Fruit fly (Drosophila melanogaster): Measurements from ENCODE around the gene Sec20.

The Sec20 gene

dm6 chr3R:5862032-5862641 is 37.8 kb upstream of the Sec20 start, which contains the start of gene CG2017 (continued):
- no peak for TF ChIP-seq spab (GFP tag; optimal IDR thresholded peaks at IDR 0.05)
- TF ChIP-seq Ets21C (GFP tag; optimal IDR thresholded peaks at IDR 0.05) = peak; percentile 15
- TF ChIP-seq Hr38 (GFP tag; optimal IDR thresholded peaks at IDR 0.05) = no peak
- no peak for TF ChIP-seq Gug (GFP tag; IDR thresholded peaks at IDR 0.05)
- no peak for TF ChIP-seq Ets96B (tag; optimal IDR thresholded peaks at IDR 0.05)
- no peak for TF ChIP-seq CG6792 (GFP tag; optimal IDR thresholded peaks at IDR 0.05)
- TF ChIP-seq Eip75B (GFP tag; optimal IDR thresholded peaks at IDR 0.05) = no peak
- TF ChIP-seq Smox (GFP tag; optimal IDR thresholded peaks at IDR 0.05) = peak; percentile 27
- no peak for TF ChIP-seq CG9139 (GFP tag; optimal IDR thresholded peaks at IDR 0.05)
- peak; percentile 19 for TF ChIP-seq CG3032 (tag; optimal IDR thresholded peaks at IDR 0.05)
- TF ChIP-seq Lpt (GFP tag; optimal IDR thresholded peaks at IDR 0.05) = no peak
- TF ChIP-seq lz (GFP tag; optimal IDR thresholded peaks at IDR 0.05) = peak; percentile 42
- peak; percentile 41 for TF ChIP-seq CG31627 (GFP tag; optimal IDR thresholded peaks at IDR 0.05)
- TF ChIP-seq fkh (GFP tag; optimal IDR thresholded peaks at IDR 0.05) = no peak
- no peak for TF ChIP-seq Blimp-1 (GFP tag; optimal IDR thresholded peaks at IDR 0.05)
- peak; percentile 34; the same call in 1 of the 2 replicates for TF ChIP-seq CG15336 (GFP tag; IDR thresholded peaks at IDR 0.05)
- TF ChIP-seq salr (GFP tag; optimal IDR thresholded peaks at IDR 0.05) = no peak
- peak; percentile 54 for TF ChIP-seq cyc (GFP tag; optimal IDR thresholded peaks at IDR 0.05)
- no peak for TF ChIP-seq CG8632 (GFP tag; optimal IDR thresholded peaks at IDR 0.05)
- peak; percentile 46 for TF ChIP-seq esn (GFP tag; optimal IDR thresholded peaks at IDR 0.05)
- peak; percentile 23 for TF ChIP-seq CG34406 (GFP tag; optimal IDR thresholded peaks at IDR 0.05)
- TF ChIP-seq Sox15 (GFP tag; optimal IDR thresholded peaks at IDR 0.05) = no peak
- TF ChIP-seq svp (GFP tag) = peak; percentile 83
- peak; percentile 40 for TF ChIP-seq topi (GFP tag; optimal IDR thresholded peaks at IDR 0.05)
- TF ChIP-seq CG32006 (GFP tag; optimal IDR thresholded peaks at IDR 0.05) = no peak
- peak; percentile 4 for TF ChIP-seq net (GFP tag; optimal IDR thresholded peaks at IDR 0.05)
- no peak for TF ChIP-seq CG10669 (GFP tag; optimal IDR thresholded peaks at IDR 0.05)
- no peak for TF ChIP-seq achi (GFP tag; optimal IDR thresholded peaks at IDR 0.05)

- TF ChIP-seq CG11762 (GFP tag; optimal IDR thresholded peaks at IDR 0.05; ENCODE audit: insufficient read depth) = no peak
- TF ChIP-seq OdsH (GFP tag; optimal IDR thresholded peaks at IDR 0.05) = peak; percentile 39
- TF ChIP-seq CG10631 (GFP tag; optimal IDR thresholded peaks at IDR 0.05) = peak; percentile 59
- TF ChIP-seq svp (GFP tag) = no peak
- peak; percentile 62 for TF ChIP-seq Smox (GFP tag; optimal IDR thresholded peaks at IDR 0.05)
- peak; percentile 5 for TF ChIP-seq CG8632 (GFP tag; optimal IDR thresholded peaks at IDR 0.05)
- peak; percentile 52 for TF ChIP-seq dac (GFP tag; optimal IDR thresholded peaks at IDR 0.05)
- peak; percentile 74 for TF ChIP-seq CG32006 (GFP tag; optimal IDR thresholded peaks at IDR 0.05)
- TF ChIP-seq cyc (GFP tag; optimal IDR thresholded peaks at IDR 0.05) = peak; percentile 40
- no peak for TF ChIP-seq Sox15 (GFP tag; optimal IDR thresholded peaks at IDR 0.05)
- TF ChIP-seq topi (GFP tag; optimal IDR thresholded peaks at IDR 0.05) = peak; percentile 61
- no peak for TF ChIP-seq Sox14 (GFP tag; optimal IDR thresholded peaks at IDR 0.05)
- TF ChIP-seq Blimp-1 (GFP tag; optimal IDR thresholded peaks at IDR 0.05) = peak; percentile 74
- no peak for TF ChIP-seq Hr38 (GFP tag; optimal IDR thresholded peaks at IDR 0.05)
- TF ChIP-seq achi (GFP tag; optimal IDR thresholded peaks at IDR 0.05) = peak; percentile 30
- TF ChIP-seq Hr39 (GFP tag; optimal IDR thresholded peaks at IDR 0.05) = peak; percentile 43
- TF ChIP-seq Ets96B (tag; optimal IDR thresholded peaks at IDR 0.05) = no peak
- TF ChIP-seq CG1621 (tag; optimal IDR thresholded peaks at IDR 0.05) = no peak
- TF ChIP-seq Eip93F (GFP tag; optimal IDR thresholded peaks at IDR 0.05) = no peak
- TF ChIP-seq Hr4 (GFP tag; optimal IDR thresholded peaks at IDR 0.05) = peak; percentile 45
- TF ChIP-seq fd85E (GFP tag; optimal IDR thresholded peaks at IDR 0.05) = no peak
- TF ChIP-seq esn (GFP tag; optimal IDR thresholded peaks at IDR 0.05) = peak; percentile 68
- TF ChIP-seq CG7368 (GFP tag; optimal IDR thresholded peaks at IDR 0.05) = no peak
- TF ChIP-seq spab (GFP tag; optimal IDR thresholded peaks at IDR 0.05) = peak; percentile 7
- TF ChIP-seq fkh (GFP tag; optimal IDR thresholded peaks at IDR 0.05) = peak; percentile 58
- TF ChIP-seq Lpt (GFP tag; optimal IDR thresholded peaks at IDR 0.05) = no peak
- TF ChIP-seq salr (GFP tag; optimal IDR thresholded peaks at IDR 0.05) = peak in 1 of 2 experiments; percentile 51
- TF ChIP-seq CG10669 (GFP tag; optimal IDR thresholded peaks at IDR 0.05) = no peak
- peak; percentile 34 for TF ChIP-seq Eip75B (GFP tag; optimal IDR thresholded peaks at IDR 0.05)
- no peak for TF ChIP-seq CG3919 (GFP tag; optimal IDR thresholded peaks at IDR 0.05)
- peak; percentile 59 for TF ChIP-seq CG4318 (GFP tag; optimal IDR thresholded peaks at IDR 0.05)
- no peak for TF ChIP-seq vri (GFP tag; optimal IDR thresholded peaks at IDR 0.05)
- TF ChIP-seq CG34406 (GFP tag; optimal IDR thresholded peaks at IDR 0.05) = no peak
- no peak for TF ChIP-seq CG8319 (GFP tag; optimal IDR thresholded peaks at IDR 0.05)
- peak; percentile 49 for TF ChIP-seq CG31627 (GFP tag; optimal IDR thresholded peaks at IDR 0.05)
- no peak for TF ChIP-seq dsx (GFP tag; optimal IDR thresholded peaks at IDR 0.05; ENCODE audit: poor library complexity, severe bottlenecking)
- TF ChIP-seq eg (GFP tag; IDR thresholded peaks at IDR 0.05) = peak; percentile 49; the same call in 1 of the 3 replicates
These were observed 37.0 kb upstream of the Sec20 start for dm6 chr3R:5861218-5861902.

Measured in whole organism, prepupa.